Worm (Caenorhabditis elegans): ENCODE measurements around the gene kin-20.
A peak's percentile ranks its signal among the peaks of the same experiment; 100 is the strongest.

Gene kin-20

DNA sequence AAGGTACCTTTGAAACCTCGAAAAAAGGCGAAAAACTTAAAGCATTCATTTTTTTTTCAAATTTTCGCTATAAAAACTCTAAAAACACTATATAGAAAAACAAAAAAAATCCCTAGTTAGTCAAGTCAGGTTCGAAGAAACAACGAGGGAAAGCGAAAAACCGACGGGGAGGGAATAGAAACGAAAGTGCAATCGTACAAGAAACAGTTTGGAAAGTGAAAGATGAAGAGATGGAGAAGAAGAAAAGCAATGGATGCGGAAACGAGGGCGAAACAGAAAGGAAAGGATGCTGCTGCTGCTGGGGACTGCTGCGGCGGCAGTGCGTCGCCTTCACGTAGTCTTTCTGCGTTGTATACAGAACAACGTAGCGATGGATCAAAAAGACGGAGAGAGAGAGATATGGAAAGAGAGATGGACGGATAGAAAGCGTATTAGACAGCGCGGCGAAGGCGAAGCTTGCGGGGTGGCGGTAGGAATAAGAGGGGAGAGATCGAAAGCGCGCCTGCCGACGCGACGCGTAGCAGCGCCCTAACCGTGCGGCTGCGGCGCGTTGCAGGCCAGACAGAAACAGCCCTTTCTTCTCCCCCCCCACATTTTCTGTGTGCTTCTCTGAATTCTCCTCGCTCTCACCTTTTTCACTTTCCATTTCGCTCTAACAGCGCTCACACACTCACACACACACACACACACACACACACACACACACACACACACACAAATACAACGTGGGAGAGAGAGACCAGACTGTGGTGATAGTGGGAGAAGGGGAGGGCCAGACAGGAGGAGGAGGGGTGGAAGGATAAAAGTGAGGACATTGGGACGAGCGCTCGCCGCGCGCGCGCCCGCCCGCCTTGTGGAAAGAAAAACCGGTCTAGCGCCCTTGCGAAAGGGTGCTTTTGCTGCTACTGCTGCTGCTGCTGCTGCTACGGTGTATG, 2.5 kb downstream of the kin-20 start (continued):
- TF ChIP-seq nhr-47 (tag; optimal IDR thresholded peaks at IDR 0.05), result peak; percentile 79

ce11 chrX:15274079-15274478, 3.5 kb downstream of the kin-20 start:
- TF ChIP-seq lin-15B (tag; optimal IDR thresholded peaks at IDR 0.05) (no peak), sup-37 (GFP tag; optimal IDR thresholded peaks at IDR 0.05) (no peak), xbp-1 (tag; optimal IDR thresholded peaks at IDR 0.05) (no peak), zip-4 (GFP tag; optimal IDR thresholded peaks at IDR 0.05) (no peak), mdl-1 (tag; optimal IDR thresholded peaks at IDR 0.05) (peak in 1 of 2 experiments; percentile 47), dpl-1 (GFP tag; optimal IDR thresholded peaks at IDR 0.05) (peak in 1 of 3 experiments; percentile 19), aha-1 (tag; optimal IDR thresholded peaks at IDR 0.05) (no peak), ceh-90 (tag; optimal IDR thresholded peaks at IDR 0.05) (no peak), lir-3 (tag; optimal IDR thresholded peaks at IDR 0.05; ENCODE audit: poor library complexity) (no peak), nhr-90 (tag; optimal IDR thresholded peaks at IDR 0.05; ENCODE audit: poor library complexity) (no peak), fkh-8 (tag; optimal IDR thresholded peaks at IDR 0.05) (no peak), mab-9 (GFP tag; IDR thresholded peaks at IDR 0.05) (no peak), mef-2 (tag; optimal IDR thresholded peaks at IDR 0.05) (no peak), nhr-77 (tag; optimal IDR thresholded peaks at IDR 0.05) (peak; percentile 36), fos-1 (tag; optimal IDR thresholded peaks at IDR 0.05) (no peak), nhr-76 (tag; optimal IDR thresholded peaks at IDR 0.05) (no peak), nhr-19 (GFP tag; conservative IDR thresholded peaks at IDR 0.05) (peak; percentile 18; the same call in 1 of the 2 replicates), rnt-1 (tag; optimal IDR thresholded peaks at IDR 0.05) (peak; percentile 2), irx-1 (tag; optimal IDR thresholded peaks at IDR 0.05) (no peak), snpc-4 (tag; optimal IDR thresholded peaks at IDR 0.05) (no peak), efl-1 (optimal IDR thresholded peaks at IDR 0.05) (peak in 1 of 2 experiments; percentile 11), efl-1 (GFP tag; optimal IDR thresholded peaks at IDR 0.05 in 1 of 2) (peak in 1 of 2 experiments; percentile 92), grh-1 (GFP tag; IDR thresholded peaks at IDR 0.05) (peak; percentile 64), fkh-4 (tag; optimal IDR thresholded peaks at IDR 0.05; ENCODE audit: borderline replicate concordance) (no peak), pqm-1 (tag; optimal IDR thresholded peaks at IDR 0.05) (no peak), nhr-71 (tag; optimal IDR thresholded peaks at IDR 0.05) (peak; percentile 35), swsn-7 (tag; optimal IDR thresholded peaks at IDR 0.05) (no peak), unc-98 (GFP tag; IDR thresholded peaks at IDR 0.05) (no peak), mep-1 (tag; optimal IDR thresholded peaks at IDR 0.05) (no peak), sox-4 (tag; optimal IDR thresholded peaks at IDR 0.05) (no peak), lin-39 (tag; optimal IDR thresholded peaks at IDR 0.05) (no peak), unc-30 (tag; optimal IDR thresholded peaks at IDR 0.05) (no peak), unc-130 (tag; optimal IDR thresholded peaks at IDR 0.05) (no peak), F16B12.6 (tag; optimal IDR thresholded peaks at IDR 0.05) (no peak), hpl-2 (GFP tag; optimal IDR thresholded peaks at IDR 0.05) (no peak), unc-86 (tag; optimal IDR thresholded peaks at IDR 0.05) (no peak), egl-27 (tag; optimal IDR thresholded peaks at IDR 0.05) (no peak), sptf-1 (tag; optimal IDR thresholded peaks at IDR 0.05) (no peak), isw-1 (GFP tag; IDR thresholded peaks at IDR 0.05) (no peak), C04F5.9 (tag; optimal IDR thresholded peaks at IDR 0.05) (no peak), snu-23 (GFP tag; optimal IDR thresholded peaks at IDR 0.05) (peak; percentile 18), ztf-11 (tag; optimal IDR thresholded peaks at IDR 0.05) (no peak), fkh-10 (GFP tag; optimal IDR thresholded peaks at IDR 0.05) (no peak), lsy-2 (tag; optimal IDR thresholded peaks at IDR 0.05) (peak in 1 of 2 experiments; percentile 9), nhr-47 (tag; optimal IDR thresholded peaks at IDR 0.05) (no peak), ceh-88 (GFP tag; IDR thresholded peaks at IDR 0.05) (no peak), lin-13 (GFP tag; optimal IDR thresholded peaks at IDR 0.05) (no peak), blmp-1 (tag; optimal IDR thresholded peaks at IDR 0.05) (peak; percentile 91), alr-1 (tag; optimal IDR thresholded peaks at IDR 0.05; ENCODE audit: borderline replicate concordance) (no peak), ztf-4 (tag; optimal IDR thresholded peaks at IDR 0.05) (peak; percentile 64)

Measured in whole organism, L1 larva.